Worm (Caenorhabditis elegans) whole organism, early embryonic: ENCODE data around the gene K08B12.1.

Source experiments
- F13C5.2 ChIP-seq: sonication (generic microtip); optimal IDR thresholded peaks from 2 replicates; lab custom pipeline; 2017; ENCODE audit warnings: mild to moderate bottlenecking, missing genetic modification characterization, inconsistent platforms, missing compliant biosample characterization
- ama-1 ChIP-seq: fragments of 150-350 bp; optimal IDR thresholded peaks from 2 replicates; lab custom pipeline; 2014
- ceh-13 ChIP-seq: fragments of 200-800 bp; sonication (Bioruptor generic); optimal IDR thresholded peaks from 2 replicates; lab custom pipeline; 2018; ENCODE audit warnings: mild to moderate bottlenecking, missing genetic modification characterization, missing compliant biosample characterization
- ets-7 ChIP-seq: sonication (generic microtip); optimal IDR thresholded peaks from 2 replicates; lab custom pipeline; 2016; ENCODE audit warnings: missing genotype, missing genetic modification characterization, missing compliant biosample characterization
- flt-1 ChIP-seq: fragments of 200-800 bp; sonication (Bioruptor generic); IDR thresholded peaks from 2 replicates; pipeline ENCODE4 v1.3.6; 2022; ENCODE audit warnings: missing genetic modification characterization, missing compliant biosample characterization
- tra-4 ChIP-seq: sonication (generic microtip); optimal IDR thresholded peaks from 2 replicates; lab custom pipeline; 2017; ENCODE audit warnings: missing genetic modification characterization, missing compliant biosample characterization

- TF ChIP-seq tra-4 (tag; lab: Kevin White, UChicago), result no peak
- no peak for TF ChIP-seq F13C5.2 (tag; lab: Kevin White, UChicago)
- TF ChIP-seq flt-1 (GFP tag; lab: Robert Waterston, UW), result no peak
- TF ChIP-seq ama-1 (lab: Kevin White, UChicago), result no peak
- no peak for TF ChIP-seq ets-7 (tag; lab: Kevin White, UChicago)
- TF ChIP-seq ceh-13, result no peak
Observed at ce11 chrV:6239855-6240254, 19.3 kb upstream of the K08B12.1 start.
